Fruit fly (Drosophila melanogaster) whole organism, adult: ENCODE measurements around the gene Frq2.
A peak's percentile ranks its signal among the peaks of the same experiment; 100 is the strongest.

Source experiments
- CG11617 ChIP-seq: fragments of 200-800 bp; sonication (Bioruptor generic); optimal IDR thresholded peaks from 2 replicates; lab custom pipeline; 2017; ENCODE audit warnings: mild to moderate bottlenecking, missing biosample characterization, missing genetic modification reagents, missing genetic modification characterization
- CG12768 ChIP-seq: fragments of 200-800 bp; sonication (Bioruptor generic); optimal IDR thresholded peaks from 2 replicates; lab custom pipeline; 2017; ENCODE audit warnings: missing biosample characterization, missing genetic modification characterization, mild to moderate bottlenecking, moderate library complexity, missing genetic modification reagents
- CG14711 ChIP-seq: fragments of 200-800 bp; sonication (Bioruptor generic); optimal IDR thresholded peaks from 2 replicates; lab custom pipeline; 2018; ENCODE audit warnings: missing biosample characterization, mild to moderate bottlenecking, missing genetic modification characterization, moderate library complexity
- CG1620 ChIP-seq: fragments of 200-800 bp; sonication (Bioruptor generic); optimal IDR thresholded peaks from 2 replicates; lab custom pipeline; 2016; ENCODE audit warnings: missing biosample characterization, missing genetic modification characterization
- CG33017 ChIP-seq: fragments of 200-800 bp; sonication (Bioruptor generic); optimal IDR thresholded peaks from 2 replicates; lab custom pipeline; 2018; ENCODE audit warnings: missing biosample characterization, mild to moderate bottlenecking, missing genetic modification characterization, moderate library complexity
- CG5204 ChIP-seq: fragments of 200-800 bp; sonication (Bioruptor generic); optimal IDR thresholded peaks from 2 replicates; lab custom pipeline; 2016; ENCODE audit warnings: missing biosample characterization, missing genetic modification characterization
- CG7045 ChIP-seq: fragments of 200-800 bp; sonication (Bioruptor generic); optimal IDR thresholded peaks from 2 replicates; lab custom pipeline; 2017; ENCODE audit warnings: missing biosample characterization, mild to moderate bottlenecking, missing genetic modification characterization
- CG7101 ChIP-seq: fragments of 200-800 bp; sonication (Bioruptor generic); optimal IDR thresholded peaks from 2 replicates; lab custom pipeline; 2018; ENCODE audit warnings: missing biosample characterization, mild to moderate bottlenecking, missing genetic modification characterization, moderate library complexity
- Clk ChIP-seq: fragments of 200-800 bp; sonication (Bioruptor generic); optimal IDR thresholded peaks from 2 replicates; lab custom pipeline; 2017; ENCODE audit warnings: missing biosample characterization, missing genetic modification characterization
- Crg-1 ChIP-seq: fragments of 200-800 bp; sonication (Bioruptor generic); optimal IDR thresholded peaks from 2 replicates; lab custom pipeline; 2016; ENCODE audit warnings: missing biosample characterization, missing genetic modification characterization
- Hr96 ChIP-seq: fragments of 200-800 bp; sonication (Bioruptor generic); optimal IDR thresholded peaks from 2 replicates; lab custom pipeline; 2016; ENCODE audit warnings: missing biosample characterization, missing genetic modification characterization
- Mnt ChIP-seq: fragments of 200-800 bp; sonication (Bioruptor generic); optimal IDR thresholded peaks from 2 replicates; lab custom pipeline; 2016; ENCODE audit warnings: missing biosample characterization, mild to moderate bottlenecking, missing genetic modification characterization
- bab1 ChIP-seq: fragments of 200-800 bp; sonication (Bioruptor generic); optimal IDR thresholded peaks from 3 replicates; lab custom pipeline; 2019; ENCODE audit warnings: missing biosample characterization, mild to moderate bottlenecking, missing genetic modification characterization, moderate library complexity
- cic ChIP-seq: fragments of 200-800 bp; sonication (Bioruptor generic); optimal IDR thresholded peaks from 2 replicates; lab custom pipeline; 2017; ENCODE audit warnings: missing biosample characterization, mild to moderate bottlenecking, missing genetic modification characterization, moderate library complexity
- cnc ChIP-seq, 2 experiments: fragments of >200 bp; optimal IDR thresholded peaks; 2 replicates each; lab custom pipeline; 2017
- kay ChIP-seq: fragments of 200-800 bp; sonication (Bioruptor generic); peaks from one replicate; lab custom pipeline; 2016; ENCODE audit warnings: missing biosample characterization, missing genetic modification characterization, borderline replicate concordance
- ovo ChIP-seq: fragments of 200-800 bp; sonication (Bioruptor generic); optimal IDR thresholded peaks from 2 replicates; lab custom pipeline; 2016; ENCODE audit warnings: missing biosample characterization, missing genetic modification characterization
- pad ChIP-seq: fragments of 200-800 bp; sonication (Bioruptor generic); optimal IDR thresholded peaks from 3 replicates; lab custom pipeline; 2017; ENCODE audit warnings: missing biosample characterization, missing genetic modification characterization, mild to moderate bottlenecking, moderate library complexity, missing genetic modification reagents
- tj ChIP-seq: fragments of 200-800 bp; sonication (Bioruptor generic); optimal IDR thresholded peaks from 3 replicates; lab custom pipeline; 2017; ENCODE audit warnings: missing biosample characterization, mild to moderate bottlenecking, missing genetic modification characterization, moderate library complexity
- toe ChIP-seq: fragments of 200-800 bp; sonication (Bioruptor generic); optimal IDR thresholded peaks from 2 replicates; lab custom pipeline; 2016; ENCODE audit warnings: missing biosample characterization, missing genetic modification characterization

The Frq2 gene

dm6 chrX:18239301-18239700, 61.9 kb downstream of the Frq2 start:
- TF ChIP-seq Crg-1 (GFP tag; lab: Kevin White, UChicago), result no peak
- TF ChIP-seq bab1 (GFP tag; lab: Kevin White, UChicago), result peak; percentile 51
- no peak for TF ChIP-seq toe (GFP tag; lab: Kevin White, UChicago)
- no peak for TF ChIP-seq Clk (GFP tag; lab: Kevin White, UChicago)
- TF ChIP-seq cic (GFP tag; lab: Kevin White, UChicago), result no peak

- TF ChIP-seq bab1 (GFP tag; lab: Kevin White, UChicago) (no peak), CG14711 (no peak), cnc (optimal IDR thresholded peaks at IDR 0.05; lab: Kevin White, UChicago) (no peak), Hr96 (GFP tag; lab: Kevin White, UChicago) (no peak), CG1620 (no peak)
Measured at dm6 chrX:18241267-18241666, 63.9 kb downstream of the Frq2 start.

- TF ChIP-seq ovo (GFP tag; lab: Kevin White, UChicago), result no peak
- TF ChIP-seq Clk (GFP tag; lab: Kevin White, UChicago), result no peak
- no peak for TF ChIP-seq CG14711
- no peak for TF ChIP-seq CG5204 (GFP tag; lab: Kevin White, UChicago)
- no peak for TF ChIP-seq bab1 (GFP tag; lab: Kevin White, UChicago)
- TF ChIP-seq tj (GFP tag; lab: Kevin White, UChicago), result no peak
- TF ChIP-seq Mnt, result no peak
- no peak for TF ChIP-seq CG7045 (GFP tag; lab: Kevin White, UChicago)
- no peak for TF ChIP-seq cnc (optimal IDR thresholded peaks at IDR 0.05; lab: Kevin White, UChicago)
- no peak for TF ChIP-seq CG7101
- TF ChIP-seq CG33017 (tag; lab: Kevin White, UChicago), result no peak
- no peak for TF ChIP-seq pad (GFP tag; lab: Kevin White, UChicago)
- TF ChIP-seq toe (GFP tag; lab: Kevin White, UChicago), result no peak
- TF ChIP-seq Crg-1 (GFP tag; lab: Kevin White, UChicago), result no peak
- TF ChIP-seq CG1620, result no peak
- no peak for TF ChIP-seq kay (GFP tag; lab: Kevin White, UChicago)
- no peak for TF ChIP-seq CG11617 (GFP tag; lab: Kevin White, UChicago)
Measured at dm6 chrX:18243184-18243375, 65.7 kb downstream of the Frq2 start, which contains the start of gene upd2. Gene upd2 (minus strand): TSS chrX:18243284.

- TF ChIP-seq Clk (GFP tag; lab: Kevin White, UChicago), result no peak
- TF ChIP-seq CG1620, result no peak
- TF ChIP-seq Mnt, result no peak
- TF ChIP-seq ovo (GFP tag; lab: Kevin White, UChicago), result no peak
- TF ChIP-seq CG7045 (GFP tag; lab: Kevin White, UChicago), result no peak
- TF ChIP-seq CG12768 (GFP tag; lab: Kevin White, UChicago), result no peak
- TF ChIP-seq tj (GFP tag; lab: Kevin White, UChicago), result no peak
- TF ChIP-seq CG33017 (tag; lab: Kevin White, UChicago), result no peak
Measured at dm6 chrX:18243376-18244272, 66.2 kb downstream of the Frq2 start.

- TF ChIP-seq CG7101, result no peak
- TF ChIP-seq kay (GFP tag; lab: Kevin White, UChicago), result no peak
- no peak for TF ChIP-seq Hr96 (GFP tag; lab: Kevin White, UChicago)
- no peak for TF ChIP-seq CG1620
- TF ChIP-seq CG11617 (GFP tag; lab: Kevin White, UChicago), result no peak
- no peak for TF ChIP-seq bab1 (GFP tag; lab: Kevin White, UChicago)
- TF ChIP-seq Clk (GFP tag; lab: Kevin White, UChicago), result no peak
- TF ChIP-seq cic (GFP tag; lab: Kevin White, UChicago), result no peak
- TF ChIP-seq CG14711, result no peak
- no peak for TF ChIP-seq CG33017 (tag; lab: Kevin White, UChicago)
- TF ChIP-seq pad (GFP tag; lab: Kevin White, UChicago), result no peak
Measured at dm6 chrX:18245182-18245581, 67.8 kb downstream of the Frq2 start.

DNA sequence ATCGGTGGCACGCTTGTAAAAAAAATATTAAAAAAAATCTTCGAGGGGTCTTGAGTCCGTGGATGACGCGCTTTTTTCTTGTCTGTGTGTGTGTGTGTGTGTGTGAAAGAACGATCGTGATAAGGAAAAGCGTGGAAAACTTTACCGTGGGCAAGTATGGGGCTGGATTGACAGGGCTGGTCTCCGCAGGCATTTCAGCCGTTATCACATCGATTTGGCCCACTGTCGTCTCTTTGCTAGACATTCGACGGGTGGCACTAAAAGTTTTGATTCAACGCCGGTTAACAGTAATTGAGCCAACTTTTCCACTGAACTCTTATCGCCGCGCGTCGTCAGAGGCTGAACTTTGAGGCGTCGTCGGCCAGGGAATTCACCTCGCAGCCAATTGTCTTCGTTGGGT, 69.4 kb downstream of the Frq2 start:
- no peak for TF ChIP-seq Crg-1 (GFP tag; lab: Kevin White, UChicago)
- TF ChIP-seq CG11617 (GFP tag; lab: Kevin White, UChicago), result no peak
- no peak for TF ChIP-seq CG5204 (GFP tag; lab: Kevin White, UChicago)
- TF ChIP-seq CG33017 (tag; lab: Kevin White, UChicago), result no peak
- TF ChIP-seq ovo (GFP tag; lab: Kevin White, UChicago), result no peak
- no peak for TF ChIP-seq tj (GFP tag; lab: Kevin White, UChicago)
- no peak for TF ChIP-seq cnc (optimal IDR thresholded peaks at IDR 0.05; lab: Kevin White, UChicago)
- no peak for TF ChIP-seq toe (GFP tag; lab: Kevin White, UChicago)
- TF ChIP-seq pad (GFP tag; lab: Kevin White, UChicago), result no peak

dm6 chrX:18248267-18248666, 70.9 kb downstream of the Frq2 start:
- no peak for TF ChIP-seq CG5204 (GFP tag; lab: Kevin White, UChicago)
- TF ChIP-seq tj (GFP tag; lab: Kevin White, UChicago), result no peak
- no peak for TF ChIP-seq bab1 (GFP tag; lab: Kevin White, UChicago)
- no peak for TF ChIP-seq CG14711
- no peak for TF ChIP-seq cnc (optimal IDR thresholded peaks at IDR 0.05; lab: Kevin White, UChicago)
- TF ChIP-seq CG11617 (GFP tag; lab: Kevin White, UChicago), result no peak
